Fruit fly (Drosophila melanogaster): ENCODE results near the gene CG13847.

CG13847 gene

dm6 chr3R:22468829-22469487 is 33.0 kb upstream of the CG13847 start (continued):
- TF ChIP-seq CG17912 (GFP tag; optimal IDR thresholded peaks at IDR 0.05) (no peak), Hr51 (GFP tag; optimal IDR thresholded peaks at IDR 0.05) (peak; percentile 84 to 96), nerfin-1 (tag; optimal IDR thresholded peaks at IDR 0.05) (peak; percentile 99), CG6689 (GFP tag; IDR thresholded peaks at IDR 0.05) (peak; percentile 87), dpn (GFP tag; optimal IDR thresholded peaks at IDR 0.05) (peak; percentile 87 to 89), CG6791 (GFP tag; IDR thresholded peaks at IDR 0.05; ENCODE audit: partially characterized antibody) (no peak), lov (optimal IDR thresholded peaks at IDR 0.05) (no peak), lov (GFP tag; IDR thresholded peaks at IDR 0.05) (no peak), insv (GFP tag; optimal IDR thresholded peaks at IDR 0.05) (no peak), twi (tag; optimal IDR thresholded peaks at IDR 0.05) (no peak), schlank (tag; optimal IDR thresholded peaks at IDR 0.05) (peak; percentile 89), nau (GFP tag; optimal IDR thresholded peaks at IDR 0.05) (no peak), eyg (GFP tag; optimal IDR thresholded peaks at IDR 0.05) (peak; percentile 88), chn (GFP tag; optimal IDR thresholded peaks at IDR 0.05) (peak; percentile 67), Optix (GFP tag; IDR thresholded peaks at IDR 0.05) (peak; percentile 81), disco-r (GFP tag; optimal IDR thresholded peaks at IDR 0.05) (peak; percentile 57), CG12769 (tag; optimal IDR thresholded peaks at IDR 0.05) (no peak), HHEX (GFP tag; optimal IDR thresholded peaks at IDR 0.05) (peak; percentile 90), grau (tag; optimal IDR thresholded peaks at IDR 0.05) (peak; percentile 88), fru (optimal IDR thresholded peaks at IDR 0.05) (no peak), CG16863 (GFP tag; optimal IDR thresholded peaks at IDR 0.05) (peak; percentile 82), Spps (tag; optimal IDR thresholded peaks at IDR 0.05) (peak; percentile 11), scrt (GFP tag; optimal IDR thresholded peaks at IDR 0.05) (peak; percentile 87), gcm2 (GFP tag; optimal IDR thresholded peaks at IDR 0.05) (peak; percentile 67), Sox100B (GFP tag; optimal IDR thresholded peaks at IDR 0.05) (peak; percentile 84), maf-S (GFP tag; optimal IDR thresholded peaks at IDR 0.05) (peak; percentile 86), CG8765 (GFP tag; IDR thresholded peaks at IDR 0.05) (no peak), aop (GFP tag; IDR thresholded peaks at IDR 0.05) (peak; percentile 69; the same call in 1 of the 2 replicates), row (GFP tag; IDR thresholded peaks at IDR 0.05) (peak; percentile 93), CG7357 (GFP tag; IDR thresholded peaks at IDR 0.05) (peak; percentile 69; the same call in 2 of the 3 replicates), Poxn (GFP tag; IDR thresholded peaks at IDR 0.05) (peak; percentile 63; the same call in 1 of the 2 replicates), HLH3B (GFP tag; IDR thresholded peaks at IDR 0.05) (peak; percentile 87), CG6175 (GFP tag; IDR thresholded peaks at IDR 0.05) (peak; percentile 72; the same call in 2 of the 3 replicates), z (GFP tag; IDR thresholded peaks at IDR 0.05) (no peak), CG14667 (GFP tag; IDR thresholded peaks at IDR 0.05) (peak; percentile 82), jing (GFP tag; optimal IDR thresholded peaks at IDR 0.05) (peak; percentile 64), CG7987 (GFP tag; optimal IDR thresholded peaks at IDR 0.05) (peak; percentile 79), tup (GFP tag; optimal IDR thresholded peaks at IDR 0.05) (peak; percentile 87), lilli (GFP tag; optimal IDR thresholded peaks at IDR 0.05) (peak; percentile 89), Sin3A (optimal IDR thresholded peaks at IDR 0.05) (no peak)

- TF ChIP-seq CoRest (tag; optimal IDR thresholded peaks at IDR 0.05) (peak; percentile 6), CG14050 (GFP tag; IDR thresholded peaks at IDR 0.05) (no peak), ash1 (GFP tag; optimal IDR thresholded peaks at IDR 0.05) (no peak), esg (GFP tag; conservative IDR thresholded peaks at IDR 0.05) (no peak), CG11093 (GFP tag; IDR thresholded peaks at IDR 0.05) (no peak), CG6689 (GFP tag; IDR thresholded peaks at IDR 0.05) (no peak), mirr (GFP tag; optimal IDR thresholded peaks at IDR 0.05) (no peak), amos (GFP tag; IDR thresholded peaks at IDR 0.05; ENCODE audit: partially characterized antibody) (no peak), Med (GFP tag) (no peak), CG14965 (GFP tag; optimal IDR thresholded peaks at IDR 0.05; ENCODE audit: borderline replicate concordance) (no peak), org-1 (GFP tag; optimal IDR thresholded peaks at IDR 0.05) (no peak), Elba2 (GFP tag; optimal IDR thresholded peaks at IDR 0.05) (no peak), ara (GFP tag; IDR thresholded peaks at IDR 0.05) (no peak)
Observed at dm6 chr3R:22467939-22468571, 32.1 kb upstream of the CG13847 start, which contains the start of the genes CG5377 and Nrx-1. Gene CG5377, minus strand, starts transcription at chr3R:22468157. Gene Nrx-1, plus strand, starts transcription at chr3R:22468512.

All from whole organism, embryonic.